Worm (Caenorhabditis elegans) whole organism, midembryonic: ENCODE data around the gene Y19D2B.2.

ENCODE experiments used
- T22C8.4 ChIP-seq: fragments of 200-800 bp; sonication (Bioruptor generic); IDR thresholded peaks from 2 replicates; pipeline ENCODE4 v1.3.6; 2022; ENCODE audit warnings: missing genetic modification characterization, missing compliant biosample characterization
- cog-1 ChIP-seq: sonication (generic microtip); optimal IDR thresholded peaks from 2 replicates; lab custom pipeline; 2016; ENCODE audit warnings: missing genetic modification characterization, missing compliant biosample characterization
- flt-1 ChIP-seq: fragments of 200-800 bp; sonication (Bioruptor generic); IDR thresholded peaks from 2 replicates; pipeline ENCODE4 v1.3.6; 2022; ENCODE audit warnings: missing genetic modification characterization, missing compliant biosample characterization
- klf-2 ChIP-seq: fragments of 200-800 bp; sonication (Bioruptor generic); conservative IDR thresholded peaks from 2 replicates; pipeline ENCODE4 v1.3.6; 2022; ENCODE audit warnings: missing genetic modification reagents, missing genetic modification characterization, missing compliant biosample characterization
- med-1 ChIP-seq: sonication (generic microtip); optimal IDR thresholded peaks from 2 replicates; lab custom pipeline; 2017; ENCODE audit warnings: missing genetic modification characterization, mild to moderate bottlenecking, missing compliant biosample characterization, antibody characterized with exemption, missing genetic modification reagents; ENCODE audit not compliant: insufficient read depth
- tab-1 ChIP-seq: fragments of 200-800 bp; sonication (Bioruptor generic); IDR thresholded peaks from 2 replicates; pipeline ENCODE4 v1.3.6; 2022; ENCODE audit warnings: missing genetic modification characterization, missing compliant biosample characterization
- ztf-23 ChIP-seq: fragments of 200-800 bp; sonication (Bioruptor generic); IDR thresholded peaks from 2 replicates; pipeline ENCODE4 v1.3.6; 2022; ENCODE audit warnings: missing genetic modification reagents, missing genetic modification characterization, missing compliant biosample characterization
- ztf-29 ChIP-seq: fragments of 200-800 bp; sonication (Bioruptor generic); IDR thresholded peaks from 2 replicates; pipeline ENCODE4 v1.3.6; 2022; ENCODE audit warnings: missing genetic modification reagents, missing genetic modification characterization, missing compliant biosample characterization

DNA sequence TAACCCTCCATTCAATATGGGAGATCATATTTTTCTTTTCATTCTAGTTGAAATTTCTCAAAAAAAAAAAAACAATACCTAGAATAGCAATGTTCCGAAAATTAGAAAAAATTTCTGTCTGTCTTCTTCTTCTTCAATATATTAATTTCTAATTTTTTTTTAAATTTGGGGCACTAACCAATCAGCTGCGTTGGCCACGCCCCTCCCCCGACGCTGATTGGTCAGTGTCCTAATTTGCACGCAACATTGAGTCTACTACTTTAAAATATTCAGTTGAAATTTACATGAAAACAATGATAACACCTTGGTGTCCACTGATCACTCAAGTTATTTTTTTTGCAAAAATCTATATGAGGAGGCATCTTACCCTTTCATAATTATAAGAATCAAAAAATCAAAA is 28.1 kb upstream of the Y19D2B.2 start:
- TF ChIP-seq med-1 (GFP tag; lab: Kevin White, UChicago) (no peak), T22C8.4 (no peak), klf-2 (GFP tag; lab: Robert Waterston, UW) (no peak), flt-1 (GFP tag; lab: Robert Waterston, UW) (no peak), ztf-29 (GFP tag; lab: Robert Waterston, UW) (no peak), cog-1 (no peak), tab-1 (GFP tag; lab: Robert Waterston, UW) (no peak), ztf-23 (no peak)
